Worm (Caenorhabditis elegans) whole organism, early embryonic: ENCODE data around the gene par-4.
"Not testable (repeated sequence)": the region's sequence is repeated elsewhere in the genome, so short reads cannot be mapped to it uniquely, and the experiment has no call there.

ENCODE experiments used
- B0310.2 ChIP-seq: sonication (generic microtip); optimal IDR thresholded peaks from 2 replicates; lab custom pipeline; 2016; ENCODE audit warnings: mild to moderate bottlenecking, missing genetic modification characterization, missing compliant biosample characterization
- F13C5.2 ChIP-seq: sonication (generic microtip); optimal IDR thresholded peaks from 2 replicates; lab custom pipeline; 2017; ENCODE audit warnings: mild to moderate bottlenecking, missing genetic modification characterization, inconsistent platforms, missing compliant biosample characterization
- flt-1 ChIP-seq: fragments of 200-800 bp; sonication (Bioruptor generic); IDR thresholded peaks from 2 replicates; pipeline ENCODE4 v1.3.6; 2022; ENCODE audit warnings: missing genetic modification characterization, missing compliant biosample characterization

DNA sequence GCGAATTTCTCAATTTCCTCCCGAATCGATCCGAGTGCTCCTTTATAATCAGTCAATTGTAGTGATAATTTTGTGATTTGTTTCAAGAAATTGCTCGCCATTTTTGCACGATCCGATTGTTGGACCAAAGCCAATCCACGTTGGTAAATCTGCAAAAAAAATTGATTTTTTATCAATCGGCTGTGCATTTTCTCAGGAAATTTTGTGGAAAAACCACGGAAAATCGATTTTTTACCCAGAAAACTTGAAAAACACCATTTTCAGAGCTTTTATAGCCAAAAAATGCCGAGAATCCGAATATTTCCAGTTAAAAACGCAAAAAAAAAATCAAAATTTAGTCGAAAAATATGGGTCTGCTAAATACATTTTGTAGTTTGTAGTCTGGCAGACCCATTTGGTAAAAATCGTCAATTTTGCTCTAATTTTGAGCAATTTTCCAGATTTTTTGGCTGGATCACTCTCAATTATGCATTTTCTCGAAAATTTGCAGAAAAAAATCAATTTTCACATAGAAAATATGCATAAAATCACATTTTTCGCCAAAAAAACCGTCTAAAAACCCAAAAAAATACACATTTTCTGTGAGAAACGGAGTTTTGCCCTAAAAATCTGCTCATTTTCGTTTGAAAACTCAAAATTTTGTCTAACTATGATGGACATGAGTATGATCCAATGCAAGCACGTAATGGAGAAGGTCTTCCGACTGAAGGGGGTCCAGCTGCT, 43.0 kb upstream of the par-4 start, which contains the start of the genes Y59A8B.25 and ebp-3:
- TF ChIP-seq flt-1 (GFP tag; lab: Robert Waterston, UW); F13C5.2 (tag; lab: Kevin White, UChicago); B0310.2 (tag; lab: Kevin White, UChicago): not testable (repeated sequence)
